Worm (Caenorhabditis elegans) whole organism, L3 larva: ENCODE results near the gene ZK488.6.

Experiments used
- daf-12 ChIP-seq: fragments of 150-350 bp; optimal IDR thresholded peaks from 2 replicates; lab custom pipeline; 2014; ENCODE audit warnings: missing biosample characterization, missing genetic modification reagents, missing genetic modification characterization
- egl-5 ChIP-seq: fragments of 150-350 bp; optimal IDR thresholded peaks from 2 replicates; lab custom pipeline; 2017; ENCODE audit warnings: missing biosample characterization, missing genetic modification reagents, missing genetic modification characterization, inconsistent platforms
- snpc-4 ChIP-seq: fragments of 150-350 bp; optimal IDR thresholded peaks from 2 replicates; lab custom pipeline; 2014; ENCODE audit warnings: missing biosample characterization, missing genetic modification characterization
- ztf-11 ChIP-seq: fragments of 150-350 bp; optimal IDR thresholded peaks from 2 replicates; lab custom pipeline; 2014; ENCODE audit warnings: missing biosample characterization, missing genetic modification characterization

ce11 chrV:617917-618316, 27.6 kb downstream of the ZK488.6 start:
- no peak for TF ChIP-seq daf-12 (tag; lab: Kevin White, UChicago)
- no peak for TF ChIP-seq ztf-11
- no peak for TF ChIP-seq egl-5 (tag; lab: Kevin White, UChicago)
- TF ChIP-seq snpc-4 = no peak
